Worm (Caenorhabditis elegans) whole organism, midembryonic: ENCODE measurements around the gene sre-7.

Experiments
- T22C8.4 ChIP-seq: fragments of 200-800 bp; sonication (Bioruptor generic); IDR thresholded peaks from 2 replicates; pipeline ENCODE4 v1.3.6; 2022; ENCODE audit warnings: missing genetic modification characterization, missing compliant biosample characterization
- cog-1 ChIP-seq: sonication (generic microtip); optimal IDR thresholded peaks from 2 replicates; lab custom pipeline; 2016; ENCODE audit warnings: missing genetic modification characterization, missing compliant biosample characterization
- med-1 ChIP-seq: sonication (generic microtip); optimal IDR thresholded peaks from 2 replicates; lab custom pipeline; 2017; ENCODE audit warnings: missing genetic modification characterization, mild to moderate bottlenecking, missing compliant biosample characterization, antibody characterized with exemption, missing genetic modification reagents; ENCODE audit not compliant: insufficient read depth

ce11 chrV:14279777-14280176 is 35.8 kb downstream of the sre-7 start, which contains the start of gene srt-33:
- TF ChIP-seq T22C8.4 (GFP tag; lab: Robert Waterston, UW) (no peak), cog-1 (tag; lab: Kevin White, UChicago) (no peak), med-1 (GFP tag; lab: Kevin White, UChicago) (no peak)
